Worm (Caenorhabditis elegans) whole organism, young adult: ENCODE measurements around the gene C05D9.3.
A peak's percentile ranks its signal among the peaks of the same experiment; 100 is the strongest.

Source experiments
- F39B2.1 ChIP-seq: fragments of 200-800 bp; sonication (Bioruptor generic); IDR thresholded peaks from 2 replicates; pipeline ENCODE4 v1.3.6; 2022; ENCODE audit warnings: missing genetic modification reagents, missing genetic modification characterization, missing compliant biosample characterization
- akir-1 ChIP-seq: fragments of 200-800 bp; sonication (Bioruptor generic); optimal IDR thresholded peaks from 2 replicates; lab custom pipeline; 2018; ENCODE audit warnings: mild to moderate bottlenecking, missing genetic modification characterization, moderate library complexity, missing compliant biosample characterization
- ama-1 ChIP-seq, 3 experiments: fragments of 150-350 bp in 1 of 3; sonication (generic microtip) in 2 of 3; optimal IDR thresholded peaks; 2 replicates each; lab custom pipeline; 2014 to 2018; ENCODE audit warnings: missing biosample characterization in 2 of 3, missing genetic modification characterization in 2 of 3, missing genetic modification reagents in 2 of 3
- ceh-100 ChIP-seq: fragments of 200-800 bp; sonication (Bioruptor generic); IDR thresholded peaks from 2 replicates; pipeline ENCODE4 v1.3.6; 2022; ENCODE audit warnings: missing genetic modification reagents, missing genetic modification characterization, missing compliant biosample characterization
- pbrm-1 ChIP-seq: fragments of 200-800 bp; sonication (Bioruptor generic); IDR thresholded peaks from 2 replicates; pipeline ENCODE4 v1.3.6; 2022; ENCODE audit warnings: missing genetic modification reagents, missing genetic modification characterization, missing compliant biosample characterization

- TF ChIP-seq ama-1 (optimal IDR thresholded peaks at IDR 0.05; lab: Kevin White, UChicago) (no peak), ama-1 (GFP tag; optimal IDR thresholded peaks at IDR 0.05; lab: Kevin White, UChicago) (no peak), ceh-100 (GFP tag; lab: Robert Waterston, UW) (no peak), pbrm-1 (GFP tag; lab: Robert Waterston, UW) (0 out of 2 replicates have a peak, but pooled peaks have one; percentile 31), F39B2.1 (GFP tag; lab: Robert Waterston, UW) (no peak), akir-1 (GFP tag; lab: Kevin White, UChicago) (no peak)
These were observed 50.3 kb downstream of the C05D9.3 start, which contains the start of gene tmc-1 for ce11 chrX:1162019-1162418.
